Worm (Caenorhabditis elegans) whole organism, young adult: Measurements from ENCODE around the gene W04E12.2.

Experiments used
- T07F8.4 ChIP-seq: sonication (generic microtip); optimal IDR thresholded peaks from 2 replicates; lab custom pipeline; 2016; ENCODE audit warnings: mild to moderate bottlenecking, missing genetic modification characterization, moderate library complexity, missing compliant biosample characterization
- akir-1 ChIP-seq: fragments of 200-800 bp; sonication (Bioruptor generic); optimal IDR thresholded peaks from 2 replicates; lab custom pipeline; 2018; ENCODE audit warnings: mild to moderate bottlenecking, missing genetic modification characterization, moderate library complexity, missing compliant biosample characterization
- ama-1 ChIP-seq, 3 experiments: fragments of 150-350 bp in 1 of 3; sonication (generic microtip) in 2 of 3; optimal IDR thresholded peaks; 2 replicates each; lab custom pipeline; 2014 to 2018; ENCODE audit warnings: missing biosample characterization in 2 of 3, missing genetic modification characterization in 2 of 3, missing genetic modification reagents in 2 of 3
- attf-6 ChIP-seq: fragments of 200-800 bp; sonication (Bioruptor generic); IDR thresholded peaks from 2 replicates; pipeline ENCODE4 v1.3.6; 2022; ENCODE audit warnings: missing genetic modification reagents, missing genetic modification characterization, missing compliant biosample characterization
- ccch-3 ChIP-seq: fragments of 200-800 bp; sonication (Bioruptor generic); optimal IDR thresholded peaks from 2 replicates; lab custom pipeline; 2018; ENCODE audit warnings: mild to moderate bottlenecking, missing genetic modification characterization, missing compliant biosample characterization
- ceh-91 ChIP-seq: fragments of 200-800 bp; sonication (Bioruptor generic); IDR thresholded peaks from 2 replicates; pipeline ENCODE4 v1.3.6; 2022; ENCODE audit warnings: missing genetic modification reagents, missing genetic modification characterization, missing compliant biosample characterization
- nhr-120 ChIP-seq: fragments of 200-800 bp; sonication (Bioruptor generic); IDR thresholded peaks from 2 replicates; pipeline ENCODE4 v1.3.6; 2022; ENCODE audit warnings: missing genetic modification characterization, missing compliant biosample characterization
- sptf-2 ChIP-seq: fragments of 200-800 bp; sonication (Bioruptor generic); optimal IDR thresholded peaks from 2 replicates; lab custom pipeline; 2018; ENCODE audit warnings: mild to moderate bottlenecking, missing genetic modification characterization, missing compliant biosample characterization
- unc-62 ChIP-seq: fragments of 150-350 bp; optimal IDR thresholded peaks from 2 replicates; lab custom pipeline; 2014; ENCODE audit warnings: missing biosample characterization, missing genetic modification reagents, missing genetic modification characterization
- xnd-1 ChIP-seq: sonication (generic microtip); optimal IDR thresholded peaks from 2 replicates; lab custom pipeline; 2016; ENCODE audit warnings: missing genotype, missing genetic modification reagents, missing genetic modification characterization, missing compliant biosample characterization
- zim-3 ChIP-seq: sonication (generic microtip); optimal IDR thresholded peaks from 2 replicates; lab custom pipeline; 2017; ENCODE audit warnings: mild to moderate bottlenecking, missing genetic modification characterization, moderate library complexity, missing compliant biosample characterization

DNA sequence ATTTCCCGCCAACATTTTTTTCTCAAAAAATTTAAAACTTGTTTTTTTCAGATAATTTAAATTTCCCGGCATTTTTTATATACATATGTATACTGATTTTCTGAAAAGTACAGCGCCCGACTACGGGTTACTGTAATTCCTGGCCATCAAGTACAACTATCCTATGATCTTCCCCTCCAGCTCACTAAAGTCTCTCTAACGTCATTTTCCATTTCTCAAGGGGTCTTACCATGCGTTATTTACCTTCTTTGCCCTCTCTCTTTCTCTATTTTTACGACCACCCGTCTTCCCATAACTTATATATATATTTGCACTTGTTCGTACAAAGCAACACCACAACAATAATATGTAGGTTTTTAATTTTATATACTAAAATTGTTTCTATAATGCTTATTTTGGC lies 15.3 kb upstream of the W04E12.2 start, which contains the start of gene W04E12.9:
- TF ChIP-seq zim-3 (tag; lab: Kevin White, UChicago), result no peak
- no peak for TF ChIP-seq ama-1 (optimal IDR thresholded peaks at IDR 0.05; lab: Kevin White, UChicago)
- no peak for TF ChIP-seq ama-1 (GFP tag; optimal IDR thresholded peaks at IDR 0.05; lab: Kevin White, UChicago)
- no peak for TF ChIP-seq ccch-3 (GFP tag; lab: Kevin White, UChicago)
- TF ChIP-seq xnd-1 (tag; lab: Kevin White, UChicago), result no peak
- TF ChIP-seq ceh-91 (GFP tag; lab: Robert Waterston, UW), result no peak
- no peak for TF ChIP-seq sptf-2 (GFP tag; lab: Kevin White, UChicago)
- TF ChIP-seq unc-62 (GFP tag; lab: Kevin White, UChicago), result no peak
- no peak for TF ChIP-seq attf-6 (GFP tag; lab: Robert Waterston, UW)
- no peak for TF ChIP-seq T07F8.4
- TF ChIP-seq nhr-120 (GFP tag; lab: Robert Waterston, UW), result no peak
- TF ChIP-seq akir-1 (GFP tag; lab: Kevin White, UChicago), result no peak
